Fruit fly (Drosophila melanogaster) whole organism, wandering third instar larva: ENCODE results near the gene RpL18.

Source experiments
- Jra ChIP-seq: sonication (Bioruptor generic); optimal IDR thresholded peaks from 2 replicates; lab custom pipeline; 2016; ENCODE audit warnings: missing biosample characterization, missing genetic modification characterization
- Rel ChIP-seq, 2 experiments: fragments of 200-800 bp; sonication (Bioruptor generic) in 1 of 2; optimal IDR thresholded peaks; 2 replicates in 1 of 2; 3 replicates in 1 of 2; lab custom pipeline; 2016 to 2019; ENCODE audit warnings: mild to moderate bottlenecking in 2 of 2, missing biosample characterization in 2 of 2, missing genetic modification characterization in 2 of 2, moderate library complexity in 1 of 2
- Vsx2 ChIP-seq: fragments of 200-300, 225-300 bp; sonication (Bioruptor generic); optimal IDR thresholded peaks from 2 replicates; lab custom pipeline; 2018; ENCODE audit warnings: missing biosample characterization, missing genetic modification characterization; ENCODE audit not compliant: partially characterized antibody
- br ChIP-seq: fragments of 200-800 bp; sonication (Bioruptor generic); optimal IDR thresholded peaks from 2 replicates; lab custom pipeline; 2016; ENCODE audit warnings: missing biosample characterization, missing genetic modification characterization
- dmrt93B ChIP-seq: fragments of 200-800 bp; sonication (Bioruptor generic); optimal IDR thresholded peaks from 2 replicates; lab custom pipeline; 2018; ENCODE audit warnings: missing biosample characterization, mild to moderate bottlenecking, missing genetic modification characterization
- dsf ChIP-seq: sonication (Bioruptor generic); optimal IDR thresholded peaks from 2 replicates; lab custom pipeline; 2016; ENCODE audit warnings: missing biosample characterization, missing genetic modification characterization, borderline replicate concordance
- foxo ChIP-seq, 2 experiments: fragments of 200-800 bp; sonication (Bioruptor generic); optimal IDR thresholded peaks; 2 replicates in 1 of 2; 3 replicates in 1 of 2; lab custom pipeline; 2016 to 2017; ENCODE audit warnings: missing biosample characterization in 2 of 2, missing genetic modification characterization in 2 of 2
- fru ChIP-seq: fragments of 200-800 bp; sonication (Bioruptor generic); optimal IDR thresholded peaks from 3 replicates; lab custom pipeline; 2016; ENCODE audit warnings: missing biosample characterization, mild to moderate bottlenecking, missing genetic modification characterization
- h ChIP-seq: fragments of 200-800 bp; sonication (Bioruptor generic); optimal IDR thresholded peaks from 3 replicates; lab custom pipeline; 2016; ENCODE audit warnings: missing biosample characterization, mild to moderate bottlenecking, missing genetic modification characterization
- psq ChIP-seq: fragments of 200-800 bp; sonication (Bioruptor generic); optimal IDR thresholded peaks from 3 replicates; lab custom pipeline; 2017; ENCODE audit warnings: missing biosample characterization, mild to moderate bottlenecking, missing genetic modification characterization, moderate library complexity
- rgr ChIP-seq: fragments of 200-800 bp; sonication (Bioruptor generic); optimal IDR thresholded peaks from 3 replicates; lab custom pipeline; 2016; ENCODE audit warnings: missing biosample characterization, mild to moderate bottlenecking, missing genetic modification characterization
- sage ChIP-seq: fragments of 200-800 bp; sonication (Bioruptor generic); optimal IDR thresholded peaks from 2 replicates; lab custom pipeline; 2016; ENCODE audit warnings: missing biosample characterization, mild to moderate bottlenecking, missing genetic modification characterization
- usp ChIP-seq: fragments of >200 bp; optimal IDR thresholded peaks from 2 replicates; lab custom pipeline; 2017; ENCODE audit warnings: missing biosample characterization, missing genetic modification characterization

dm6 chr3L:7283541-7283940, 42.4 kb upstream of the RpL18 start:
- TF ChIP-seq h (no peak), foxo (GFP tag; optimal IDR thresholded peaks at IDR 0.05; lab: Kevin White, UChicago) (no peak), dmrt93B (GFP tag; lab: Kevin White, UChicago) (no peak), sage (no peak), br (GFP tag; lab: Kevin White, UChicago) (no peak), fru (GFP tag; lab: Kevin White, UChicago) (no peak), Rel (GFP tag; optimal IDR thresholded peaks at IDR 0.05; lab: Kevin White, UChicago) (no peak), Rel (tag; optimal IDR thresholded peaks at IDR 0.05; lab: Kevin White, UChicago) (no peak), Vsx2 (GFP tag; lab: Kevin White, UChicago) (no peak), dsf (no peak), rgr (GFP tag; lab: Kevin White, UChicago) (no peak), usp (GFP tag; lab: Kevin White, UChicago) (no peak), Jra (GFP tag; lab: Kevin White, UChicago) (no peak), psq (GFP tag; lab: Kevin White, UChicago) (no peak)
